Fruit fly (Drosophila melanogaster): Measurements from ENCODE around the gene CG11052.

CG11052 gene

dm6 chr3R:7967347-7967746 lies 41.8 kb downstream of the CG11052 start, which contains the start of gene dsx:
TSS of gene dsx (minus strand) at chr3R:7967408.
- TF ChIP-seq brk (GFP tag; optimal IDR thresholded peaks at IDR 0.05) (no peak), Sp1 (GFP tag; optimal IDR thresholded peaks at IDR 0.05) (no peak), Rel (GFP tag; optimal IDR thresholded peaks at IDR 0.05) (no peak), Rel (tag; optimal IDR thresholded peaks at IDR 0.05) (no peak), CG9705 (GFP tag; optimal IDR thresholded peaks at IDR 0.05) (peak; percentile 31), dl (GFP tag; optimal IDR thresholded peaks at IDR 0.05; ENCODE audit: insufficient read depth in 1 of 2, partially characterized antibody in 2 of 2) (no peak), br (GFP tag; optimal IDR thresholded peaks at IDR 0.05) (no peak), OdsH (GFP tag; optimal IDR thresholded peaks at IDR 0.05) (no peak), sv (GFP tag; optimal IDR thresholded peaks at IDR 0.05) (no peak), psq (GFP tag; optimal IDR thresholded peaks at IDR 0.05) (peak; percentile 24), foxo (GFP tag; optimal IDR thresholded peaks at IDR 0.05) (no peak), dmrt93B (GFP tag; optimal IDR thresholded peaks at IDR 0.05) (peak; percentile 40), woc (GFP tag; optimal IDR thresholded peaks at IDR 0.05) (peak; percentile 60), Jra (GFP tag; optimal IDR thresholded peaks at IDR 0.05) (no peak)

- TF ChIP-seq Dif (GFP tag; optimal IDR thresholded peaks at IDR 0.05; ENCODE audit: partially characterized antibody) (peak; percentile 77), GATAd (GFP tag; optimal IDR thresholded peaks at IDR 0.05) (no peak), N (GFP tag; optimal IDR thresholded peaks at IDR 0.05) (no peak), Mio (GFP tag; optimal IDR thresholded peaks at IDR 0.05) (no peak), h (GFP tag; optimal IDR thresholded peaks at IDR 0.05) (no peak), dl (GFP tag; optimal IDR thresholded peaks at IDR 0.05; ENCODE audit: insufficient read depth in 1 of 2, partially characterized antibody in 2 of 2) (peak in 1 of 2 experiments; percentile 13), Vsx2 (GFP tag; optimal IDR thresholded peaks at IDR 0.05; ENCODE audit: partially characterized antibody) (peak; percentile 62), foxo (GFP tag; optimal IDR thresholded peaks at IDR 0.05) (no peak), Jra (GFP tag; optimal IDR thresholded peaks at IDR 0.05) (no peak)
Observed at dm6 chr3R:7966544-7967264, 42.4 kb downstream of the CG11052 start.

- TF ChIP-seq Dif (GFP tag; optimal IDR thresholded peaks at IDR 0.05; ENCODE audit: partially characterized antibody) (peak; percentile 60), sv (GFP tag; optimal IDR thresholded peaks at IDR 0.05) (no peak), psq (GFP tag; optimal IDR thresholded peaks at IDR 0.05) (peak; percentile 33), br (GFP tag; optimal IDR thresholded peaks at IDR 0.05) (peak; percentile 29), fru (GFP tag; optimal IDR thresholded peaks at IDR 0.05) (peak; percentile 23), Abd-B (GFP tag; optimal IDR thresholded peaks at IDR 0.05) (no peak), Sp1 (GFP tag; optimal IDR thresholded peaks at IDR 0.05) (no peak), pan (optimal IDR thresholded peaks at IDR 0.05) (no peak), HLH106 (tag; optimal IDR thresholded peaks at IDR 0.05) (no peak)
Observed at dm6 chr3R:7964751-7965319, 44.3 kb downstream of the CG11052 start.

dm6 chr3R:7963495-7964132 lies 45.5 kb downstream of the CG11052 start:
- TF ChIP-seq foxo (GFP tag; optimal IDR thresholded peaks at IDR 0.05) (no peak), sage (GFP tag; optimal IDR thresholded peaks at IDR 0.05) (no peak), Rel (GFP tag; optimal IDR thresholded peaks at IDR 0.05) (no peak), Rel (tag; optimal IDR thresholded peaks at IDR 0.05) (peak; percentile 34), Myc (optimal IDR thresholded peaks at IDR 0.05) (no peak), br (GFP tag; optimal IDR thresholded peaks at IDR 0.05) (no peak), Sp1 (GFP tag; optimal IDR thresholded peaks at IDR 0.05) (no peak), usp (GFP tag; optimal IDR thresholded peaks at IDR 0.05) (no peak), dl (GFP tag; optimal IDR thresholded peaks at IDR 0.05; ENCODE audit: insufficient read depth in 1 of 2, partially characterized antibody in 2 of 2) (peak; percentile 48 to 65), dsf (GFP tag; optimal IDR thresholded peaks at IDR 0.05; ENCODE audit: borderline replicate concordance) (no peak), CrebA (GFP tag; optimal IDR thresholded peaks at IDR 0.05; ENCODE audit: borderline replicate concordance) (peak; percentile 57), N (GFP tag; optimal IDR thresholded peaks at IDR 0.05) (peak; percentile 73), pan (optimal IDR thresholded peaks at IDR 0.05) (no peak), OdsH (GFP tag; optimal IDR thresholded peaks at IDR 0.05) (no peak), Abd-B (GFP tag; optimal IDR thresholded peaks at IDR 0.05) (no peak), rgr (GFP tag; optimal IDR thresholded peaks at IDR 0.05) (no peak), ey (GFP tag; optimal IDR thresholded peaks at IDR 0.05) (no peak), Hnf4 (GFP tag; optimal IDR thresholded peaks at IDR 0.05) (no peak), Dif (GFP tag; optimal IDR thresholded peaks at IDR 0.05; ENCODE audit: partially characterized antibody) (peak; percentile 8), HLH106 (tag; optimal IDR thresholded peaks at IDR 0.05) (no peak), Jra (GFP tag; optimal IDR thresholded peaks at IDR 0.05) (no peak), Mio (GFP tag; optimal IDR thresholded peaks at IDR 0.05) (no peak), Vsx2 (GFP tag; optimal IDR thresholded peaks at IDR 0.05; ENCODE audit: partially characterized antibody) (no peak), h (GFP tag; optimal IDR thresholded peaks at IDR 0.05) (no peak)

Data from whole organism, wandering third instar larva.